Worm (Caenorhabditis elegans) whole organism, L4 larva: ENCODE results near the gene srxa-10.

Source experiments
- ama-1 ChIP-seq: fragments of 150-350 bp; optimal IDR thresholded peaks from 2 replicates; lab custom pipeline; 2014; ENCODE audit warnings: inconsistent platforms, mixed read lengths
- mdl-1 ChIP-seq, 2 experiments: fragments of 150-350 bp in 1 of 2; sonication (generic microtip) in 1 of 2; optimal IDR thresholded peaks; 2 replicates each; lab custom pipeline; 2014 to 2017; ENCODE audit warnings: missing biosample characterization in 2 of 2, missing genetic modification characterization in 2 of 2

DNA sequence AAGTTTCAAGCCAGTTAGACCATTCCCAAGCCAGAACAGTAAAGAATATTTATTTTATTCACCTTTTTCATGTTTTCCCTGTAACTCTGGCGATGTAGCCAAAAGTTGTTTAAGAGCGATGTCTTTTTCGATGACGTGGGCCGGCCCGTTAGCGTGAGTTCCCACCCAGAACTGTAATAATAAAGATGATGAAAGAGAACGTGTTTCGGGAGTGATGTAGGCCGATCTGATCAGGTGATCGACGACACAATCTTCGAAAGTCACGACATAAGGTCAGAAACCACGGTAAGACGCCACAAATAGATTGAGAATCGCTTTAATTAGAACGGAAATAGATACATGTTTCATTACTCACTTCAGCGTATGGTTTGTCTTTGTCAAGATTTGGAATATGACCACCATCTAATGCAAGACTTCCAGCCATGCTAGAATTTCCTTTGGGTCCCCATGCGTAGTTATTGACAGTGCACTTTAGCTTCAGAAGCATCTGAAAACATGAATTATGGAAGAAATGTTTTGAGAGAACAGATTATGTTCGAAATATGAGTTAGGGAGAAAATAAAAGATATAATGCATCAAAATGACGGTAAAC, 10.7 kb upstream of the srxa-10 start, which contains the start of gene ZK632.4:
- TF ChIP-seq mdl-1 (tag; optimal IDR thresholded peaks at IDR 0.05; lab: Kevin White, UChicago) (no peak), ama-1 (no peak)
